Worm (Caenorhabditis elegans) whole organism, late embryonic: Measurements from ENCODE around the gene ztf-1.

Experiments
- K02D7.2 ChIP-seq: sonication (generic microtip); optimal IDR thresholded peaks from 2 replicates; lab custom pipeline; 2017; ENCODE audit warnings: mild to moderate bottlenecking, missing genetic modification characterization, missing compliant biosample characterization
- K09A11.1 ChIP-seq: sonication (generic microtip); optimal IDR thresholded peaks from 2 replicates; lab custom pipeline; 2017; ENCODE audit warnings: antibody characterized with exemption, mild to moderate bottlenecking, missing genetic modification characterization, missing compliant biosample characterization; ENCODE audit not compliant: insufficient read depth
- Y22D7AL.16 ChIP-seq: sonication (generic microtip); optimal IDR thresholded peaks from 2 replicates; lab custom pipeline; 2016; ENCODE audit warnings: missing genetic modification characterization, missing compliant biosample characterization
- ama-1 ChIP-seq: fragments of 150-350 bp; optimal IDR thresholded peaks from 2 replicates; lab custom pipeline; 2014
- ceh-48 ChIP-seq: sonication (generic microtip); optimal IDR thresholded peaks from 2 replicates; lab custom pipeline; 2016; ENCODE audit warnings: missing genetic modification characterization, inconsistent platforms, missing compliant biosample characterization
- ceh-6 ChIP-seq: fragments of 200-800 bp; sonication (Bioruptor generic); optimal IDR thresholded peaks from 2 replicates; lab custom pipeline; 2018; ENCODE audit warnings: mild to moderate bottlenecking, missing genetic modification characterization, missing compliant biosample characterization
- nfya-1 ChIP-seq: sonication (generic microtip); optimal IDR thresholded peaks from 2 replicates; lab custom pipeline; 2017; ENCODE audit warnings: missing genetic modification characterization, mild to moderate bottlenecking, missing compliant biosample characterization, antibody characterized with exemption, moderate library complexity
- odd-2 ChIP-seq: sonication (generic microtip); optimal IDR thresholded peaks from 2 replicates; lab custom pipeline; 2017; ENCODE audit warnings: antibody characterized with exemption, mild to moderate bottlenecking, missing genetic modification characterization, missing compliant biosample characterization
- pax-1 ChIP-seq: fragments of 150-350 bp; optimal IDR thresholded peaks from 2 replicates; lab custom pipeline; 2014; ENCODE audit warnings: missing biosample characterization, missing genetic modification characterization
- syd-9 ChIP-seq: sonication (generic microtip); optimal IDR thresholded peaks from 2 replicates; lab custom pipeline; 2016; ENCODE audit warnings: mild to moderate bottlenecking, missing genetic modification characterization, moderate library complexity, missing compliant biosample characterization
- tbx-2 ChIP-seq: sonication (generic microtip); optimal IDR thresholded peaks from 2 replicates; lab custom pipeline; 2016; ENCODE audit warnings: missing genetic modification characterization, missing compliant biosample characterization
- ttx-3 ChIP-seq: sonication (generic microtip); optimal IDR thresholded peaks from 2 replicates; lab custom pipeline; 2016; ENCODE audit warnings: missing genetic modification reagents, missing genetic modification characterization, missing compliant biosample characterization

- TF ChIP-seq ttx-3 (tag; lab: Kevin White, UChicago) = no peak
- TF ChIP-seq ceh-48 (tag; lab: Kevin White, UChicago) = no peak
- TF ChIP-seq syd-9 (tag; lab: Kevin White, UChicago) = no peak
- no peak for TF ChIP-seq K02D7.2 (tag; lab: Kevin White, UChicago)
- no peak for TF ChIP-seq ama-1 (lab: Kevin White, UChicago)
- no peak for TF ChIP-seq K09A11.1
- TF ChIP-seq ceh-6 (GFP tag; lab: Kevin White, UChicago) = no peak
- TF ChIP-seq Y22D7AL.16 (tag; lab: Kevin White, UChicago) = no peak
- no peak for TF ChIP-seq pax-1 (tag; lab: Kevin White, UChicago)
- peak; percentile 4 for TF ChIP-seq tbx-2 (tag; lab: Kevin White, UChicago)
- TF ChIP-seq odd-2 (tag; lab: Kevin White, UChicago) = no peak
- TF ChIP-seq nfya-1 (tag; lab: Kevin White, UChicago) = no peak
Observed at ce11 chrIII:8749487-8749886, 42.7 kb downstream of the ztf-1 start, which contains the start of gene sma-2.
